Fruit fly (Drosophila melanogaster) S2 (cell line): ENCODE results near the gene alpha-Est2.

ENCODE experiments used
- CG8478 ChIP-seq: fragments of >200 bp; optimal IDR thresholded peaks from 2 replicates; lab custom pipeline; 2018
- CTCF ChIP-seq, 2 experiments: fragments of >200 bp; optimal IDR thresholded peaks; 2 replicates each; lab custom pipeline; 2018

dm6 chr3R:7572237-7572636 is 30.6 kb downstream of the alpha-Est2 start:
- TF ChIP-seq CG8478 (lab: Kevin White, UChicago) (no peak), CTCF (optimal IDR thresholded peaks at IDR 0.05; lab: Kevin White, UChicago) (no peak)
